Worm (Caenorhabditis elegans) whole organism, dauer: Measurements from ENCODE around the gene pfn-3.

ENCODE experiments used
- unc-62 ChIP-seq: sonication (generic microtip); optimal IDR thresholded peaks from 2 replicates; lab custom pipeline; 2017; ENCODE audit warnings: missing biosample characterization, missing genetic modification reagents, missing genetic modification characterization

Gene pfn-3

ce11 chrX:1051041-1051440 is 29.4 kb downstream of the pfn-3 start:
- TF ChIP-seq unc-62 (GFP tag; lab: Kevin White, UChicago), result no peak

- no peak for TF ChIP-seq unc-62 (GFP tag; lab: Kevin White, UChicago)
These were observed 34.2 kb downstream of the pfn-3 start, which contains the start of gene vpat-1 for ce11 chrX:1046156-1046831. vpat-1 (minus strand) TSS chrX:1046206.

- no peak for TF ChIP-seq unc-62 (GFP tag; lab: Kevin White, UChicago)
These were observed 36.1 kb downstream of the pfn-3 start for ce11 chrX:1044327-1044726.

ce11 chrX:1038347-1038746 is 42.1 kb downstream of the pfn-3 start, which contains the start of gene F55A4.7:
F55A4.7 (minus strand) TSS chrX:1038447.
- no peak for TF ChIP-seq unc-62 (GFP tag; lab: Kevin White, UChicago)

ce11 chrX:1035039-1035598 is 45.3 kb downstream of the pfn-3 start, which contains the start of the genes stau-1 and sec-22:
stau-1 (minus strand) TSS chrX:1035286.
sec-22 (plus strand) TSS chrX:1035548.
- TF ChIP-seq unc-62 (GFP tag; lab: Kevin White, UChicago), result no peak

- TF ChIP-seq unc-62 (GFP tag; lab: Kevin White, UChicago), result no peak
These were observed 49.6 kb downstream of the pfn-3 start for ce11 chrX:1030867-1031266.
